Worm (Caenorhabditis elegans): ENCODE measurements around the gene srt-33.
"Not testable (repeated sequence)": the region's sequence is repeated elsewhere in the genome, so short reads cannot be mapped to it uniquely, and the experiment has no call there.

srt-33 gene

DNA sequence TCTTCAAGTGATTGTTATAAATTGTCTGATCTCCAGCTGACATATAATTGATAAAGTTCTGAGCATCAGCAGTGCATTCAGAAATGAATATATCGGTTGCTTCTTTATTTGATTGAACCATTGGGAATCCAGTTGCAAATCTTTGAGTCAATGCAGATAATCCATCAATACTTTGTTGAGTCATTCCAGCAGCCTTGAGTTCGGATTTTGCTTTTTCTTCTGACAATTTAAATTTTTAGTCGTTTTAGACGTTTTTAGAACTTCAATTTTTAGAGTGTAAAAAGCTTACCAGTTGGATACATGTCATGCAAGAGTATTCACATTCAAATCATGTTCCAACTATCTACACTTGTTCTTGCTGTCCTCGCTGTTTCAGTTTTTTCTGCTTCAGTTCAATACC, 30.0 kb upstream of the srt-33 start, which contains the start of gene F14D7.14:
Gene F14D7.14, plus strand, starts transcription at position 301 of the 400 bp plus-strand sequence.
- not testable (repeated sequence) for TF ChIP-seq mdt-29 (GFP tag; IDR thresholded peaks at IDR 0.05); hif-1 (tag; optimal IDR thresholded peaks at IDR 0.05); nhr-41 (GFP tag; IDR thresholded peaks at IDR 0.05)

DNA sequence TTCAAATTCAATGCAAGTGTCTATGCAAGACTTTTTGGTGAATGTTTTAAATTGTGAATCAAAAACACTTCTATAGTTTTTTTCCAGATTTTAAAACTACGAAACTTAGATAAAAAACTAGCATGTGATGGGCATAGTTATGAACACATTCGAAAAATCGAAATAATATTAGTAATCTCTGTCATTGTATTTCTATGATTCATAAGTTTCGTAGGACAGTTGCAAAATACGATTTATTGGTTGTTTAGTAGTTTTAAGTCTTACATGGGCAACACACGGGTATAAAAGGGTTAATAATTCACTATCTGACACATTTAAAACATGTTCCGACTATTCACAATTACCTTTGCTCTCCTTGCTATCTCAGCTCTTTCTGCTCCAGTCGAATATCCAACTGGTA, 28.5 kb upstream of the srt-33 start, which contains the start of gene spig-5:
Gene spig-5, plus strand, starts transcription at position 301 of the 400 bp plus-strand sequence.
- not testable (repeated sequence) for TF ChIP-seq ZK546.5 (tag; optimal IDR thresholded peaks at IDR 0.05); cey-2 (tag; optimal IDR thresholded peaks at IDR 0.05; ENCODE audit: borderline replicate concordance, insufficient read depth); vab-7 (GFP tag; IDR thresholded peaks at IDR 0.05)

DNA sequence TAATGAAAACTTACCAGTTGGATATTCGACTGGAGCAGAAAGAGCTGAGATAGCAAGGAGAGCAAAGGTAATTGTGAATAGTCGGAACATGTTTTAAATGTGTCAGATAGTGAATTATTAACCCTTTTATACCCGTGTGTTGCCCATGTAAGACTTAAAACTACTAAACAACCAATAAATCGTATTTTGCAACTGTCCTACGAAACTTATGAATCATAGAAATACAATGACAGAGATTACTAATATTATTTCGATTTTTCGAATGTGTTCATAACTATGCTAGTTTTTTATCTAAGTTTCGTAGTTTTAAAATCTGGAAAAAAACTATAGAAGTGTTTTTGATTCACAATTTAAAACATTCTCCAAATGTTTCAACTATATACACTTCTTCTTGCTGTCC, 27.1 kb upstream of the srt-33 start, which contains the start of gene spig-4:
Gene spig-4, minus strand, starts transcription at position 101 of the 400 bp plus-strand sequence.
- not testable (repeated sequence) for TF ChIP-seq egl-43 (GFP tag; IDR thresholded peaks at IDR 0.05); nhr-77 (tag; optimal IDR thresholded peaks at IDR 0.05); egl-27 (tag; optimal IDR thresholded peaks at IDR 0.05)

ce11 chrV:14301076-14301475, 21.4 kb upstream of the srt-33 start, which contains the start of gene F14D7.6:
TSS of gene F14D7.6 (plus strand) at chrV:14301413.
- TF ChIP-seq daf-8 (GFP tag; IDR thresholded peaks at IDR 0.05) (no peak), pqm-1 (tag; optimal IDR thresholded peaks at IDR 0.05) (peak; percentile 41)

DNA sequence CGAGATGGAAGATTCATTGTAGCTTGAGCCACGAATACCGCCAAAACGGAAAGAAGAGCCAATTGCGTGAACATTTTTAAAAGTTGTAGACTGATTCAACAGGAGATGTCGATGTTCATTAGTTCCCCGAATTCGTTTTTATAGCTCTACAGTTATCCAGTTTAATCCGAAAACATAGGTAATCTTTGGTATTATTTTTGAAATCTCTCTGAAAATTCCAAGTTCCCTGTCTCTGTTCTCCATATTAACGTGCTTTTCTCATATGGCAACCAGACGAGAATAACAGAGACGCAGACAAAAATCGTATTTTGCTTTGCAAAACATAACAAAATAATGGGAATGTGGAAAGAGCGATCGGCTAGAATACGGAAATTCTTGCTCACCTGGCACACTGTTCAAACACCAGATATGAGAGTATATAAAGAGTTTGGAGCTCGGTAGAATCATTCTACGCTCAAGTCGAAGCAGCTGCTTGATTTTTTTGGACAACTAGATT, 19.9 kb upstream of the srt-33 start, which contains the start of the genes spig-3 and F14D7.12:
Gene spig-3, minus strand, starts transcription at position 101 of the 496 bp plus-strand sequence.
Gene F14D7.12, plus strand, starts transcription at position 446 of the 496 bp plus-strand sequence.
- TF ChIP-seq ces-1 (GFP tag; optimal IDR thresholded peaks at IDR 0.05): no peak

DNA sequence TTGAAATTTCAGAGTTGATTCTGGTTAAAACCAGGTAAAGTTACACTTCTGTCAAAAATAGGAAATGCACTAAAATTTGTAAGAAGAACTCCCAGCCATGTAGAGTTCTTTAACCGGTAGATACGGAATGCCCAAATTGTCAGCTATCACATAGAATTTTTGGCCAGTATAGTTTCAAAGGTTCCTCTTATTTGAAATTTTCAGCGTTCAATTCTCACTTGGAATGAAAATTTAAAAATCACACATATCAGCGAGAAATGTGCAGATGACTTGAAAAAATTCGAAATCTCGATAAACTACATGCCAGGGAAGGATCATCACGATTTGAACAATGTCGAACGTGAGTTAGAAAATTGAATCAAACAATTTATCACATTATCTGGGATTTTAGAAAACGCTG, 16.8 kb upstream of the srt-33 start, which contains the start of gene F14D7.3:
Gene F14D7.3, plus strand, starts transcription at position 301 of the 400 bp plus-strand sequence.
- no peak for TF ChIP-seq mdl-1 (tag; optimal IDR thresholded peaks at IDR 0.05)
- TF ChIP-seq spr-3 (GFP tag; optimal IDR thresholded peaks at IDR 0.05): no peak
- TF ChIP-seq lin-29 (GFP tag; IDR thresholded peaks at IDR 0.05): no peak

- no peak for TF ChIP-seq tra-1 (GFP tag; IDR thresholded peaks at IDR 0.05)
- no peak for TF ChIP-seq nhr-42 (GFP tag; IDR thresholded peaks at IDR 0.05)
- TF ChIP-seq ceh-20 (GFP tag; IDR thresholded peaks at IDR 0.05): no peak
- no peak for TF ChIP-seq dmd-8 (GFP tag; IDR thresholded peaks at IDR 0.05)
These were observed 14.7 kb upstream of the srt-33 start, which contains the start of gene F14D7.9 for ce11 chrV:14294396-14294795. TSS of gene F14D7.9 (plus strand) at chrV:14294696.

ce11 chrV:14293667-14294194, 14.1 kb upstream of the srt-33 start, which contains the start of gene F14D7.2:
TSS of gene F14D7.2 (minus strand) at chrV:14293717.
- peak; percentile 4 for TF ChIP-seq aha-1 (tag)
- no peak for TF ChIP-seq ceh-62 (tag; optimal IDR thresholded peaks at IDR 0.05)

DNA sequence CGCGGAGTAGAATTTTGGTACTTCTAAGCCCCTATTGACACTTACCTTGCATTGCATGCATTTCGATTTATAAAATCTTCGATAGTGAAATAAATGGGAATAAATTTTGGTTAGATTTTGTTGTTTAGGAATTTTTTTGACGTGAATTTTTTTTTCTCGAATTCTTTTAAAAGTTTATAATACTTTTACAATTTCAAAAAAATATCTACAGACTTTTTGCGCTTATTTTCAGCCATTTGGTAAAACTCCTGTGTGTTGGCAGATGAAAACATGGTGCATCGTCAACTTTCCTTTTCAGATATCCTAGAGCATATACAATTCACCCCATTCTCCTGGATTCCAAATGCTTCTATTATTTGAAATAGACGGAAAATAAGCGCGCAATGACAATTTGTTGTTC, 11.0 kb upstream of the srt-33 start, which contains the start of gene F14D7.18:
Gene F14D7.18, minus strand, starts transcription at position 101 of the 400 bp plus-strand sequence.
- TF ChIP-seq nhr-48 (tag; optimal IDR thresholded peaks at IDR 0.05) (no peak), nhr-25 (tag; optimal IDR thresholded peaks at IDR 0.05; ENCODE audit: borderline replicate concordance, insufficient read depth) (no peak), ceh-32 (tag; optimal IDR thresholded peaks at IDR 0.05; ENCODE audit: poor library complexity) (no peak), D1046.2 (GFP tag; IDR thresholded peaks at IDR 0.05) (no peak), lin-1 (GFP tag; IDR thresholded peaks at IDR 0.05) (no peak), spr-1 (tag; optimal IDR thresholded peaks at IDR 0.05) (no peak), lim-7 (GFP tag; IDR thresholded peaks at IDR 0.05) (no peak), mdt-29 (GFP tag; IDR thresholded peaks at IDR 0.05) (no peak), nhr-111 (GFP tag; optimal IDR thresholded peaks at IDR 0.05) (no peak), ztf-7 (tag; optimal IDR thresholded peaks at IDR 0.05) (no peak), nhr-76 (tag; optimal IDR thresholded peaks at IDR 0.05) (no peak), daf-16 (GFP tag; optimal IDR thresholded peaks at IDR 0.05) (no peak), daf-16 (tag; optimal IDR thresholded peaks at IDR 0.05) (no peak), unc-39 (tag; optimal IDR thresholded peaks at IDR 0.05) (no peak)
